Worm (Caenorhabditis elegans): ENCODE data around the gene npa-1.
"Not testable (repeated sequence)": the region's sequence is repeated elsewhere in the genome, so short reads cannot be mapped to it uniquely, and the experiment has no call there.

The npa-1 gene

ce11 chrV:7075646-7076045, at the start of gene npa-1:
npa-1 (plus strand) TSS chrV:7075787.
- TF ChIP-seq unc-62 (GFP tag; optimal IDR thresholded peaks at IDR 0.05): no peak

- no peak for TF ChIP-seq unc-62 (GFP tag; optimal IDR thresholded peaks at IDR 0.05)
Measured at ce11 chrV:7027055-7027454, 48.5 kb upstream of the npa-1 start, which contains the start of gene F20A1.6. F20A1.6 (minus strand) TSS chrV:7027155.

ce11 chrV:7036475-7036874, 39.1 kb upstream of the npa-1 start, which contains the start of gene twk-11:
twk-11 (minus strand) TSS chrV:7036575.
- TF ChIP-seq unc-62 (GFP tag; optimal IDR thresholded peaks at IDR 0.05): no peak

ce11 chrV:7046005-7046404, 29.6 kb upstream of the npa-1 start, which contains the start of gene F20A1.2:
F20A1.2 (plus strand) TSS chrV:7046305.
- no peak for TF ChIP-seq unc-62 (GFP tag; optimal IDR thresholded peaks at IDR 0.05)

- TF ChIP-seq unc-62 (GFP tag; optimal IDR thresholded peaks at IDR 0.05): no peak
Measured at ce11 chrV:7047512-7047911, 28.1 kb upstream of the npa-1 start, which contains the start of gene F20A1.8. F20A1.8 (minus strand) TSS chrV:7047612.

- no peak for TF ChIP-seq unc-62 (GFP tag; optimal IDR thresholded peaks at IDR 0.05)
Measured at ce11 chrV:7050153-7050552, 25.4 kb upstream of the npa-1 start.

- no peak for TF ChIP-seq unc-62 (GFP tag; optimal IDR thresholded peaks at IDR 0.05)
Measured at ce11 chrV:7051133-7051765, 24.3 kb upstream of the npa-1 start, which contains the start of the genes tofu-2 and spig-1. tofu-2 (minus strand) TSS chrV:7051248. spig-1 (plus strand) TSS chrV:7051715.

ce11 chrV:7053100-7053499, 22.5 kb upstream of the npa-1 start, which contains the start of gene txt-17:
txt-17 (minus strand) TSS chrV:7053200.
- no peak for TF ChIP-seq unc-62 (GFP tag; optimal IDR thresholded peaks at IDR 0.05)

- TF ChIP-seq unc-62 (GFP tag; optimal IDR thresholded peaks at IDR 0.05): no peak
Measured at ce11 chrV:7054598-7054997, 21.0 kb upstream of the npa-1 start, which contains the start of gene spig-8. spig-8 (plus strand) TSS chrV:7054898.

- not testable (repeated sequence) for TF ChIP-seq unc-62 (GFP tag; optimal IDR thresholded peaks at IDR 0.05)
Measured at ce11 chrV:7057795-7058194, 17.8 kb upstream of the npa-1 start, which contains the start of gene Y57E12AL.2. Y57E12AL.2 (plus strand) TSS chrV:7058095.

- TF ChIP-seq unc-62 (GFP tag; optimal IDR thresholded peaks at IDR 0.05): no peak
Measured at ce11 chrV:7059350-7059749, 16.2 kb upstream of the npa-1 start, which contains the start of gene mdt-6. mdt-6 (minus strand) TSS chrV:7059624.

- TF ChIP-seq unc-62 (GFP tag; optimal IDR thresholded peaks at IDR 0.05): no peak
Measured at ce11 chrV:7060396-7060795, 15.2 kb upstream of the npa-1 start, which contains the start of the genes Y57E12AL.6 and Y57E12AL.1. Y57E12AL.6 (minus strand) TSS chrV:7060470. Y57E12AL.1 (plus strand) TSS chrV:7060530.

ce11 chrV:7062790-7063189, 12.8 kb upstream of the npa-1 start, which contains the start of gene tmem-258:
tmem-258 (plus strand) TSS chrV:7063174.
- not testable (repeated sequence) for TF ChIP-seq unc-62 (GFP tag; optimal IDR thresholded peaks at IDR 0.05)

ce11 chrV:7065226-7065625, 10.4 kb upstream of the npa-1 start, which contains the start of gene Y57E12AR.1:
Y57E12AR.1 (minus strand) TSS chrV:7065326.
- TF ChIP-seq unc-62 (GFP tag; optimal IDR thresholded peaks at IDR 0.05): no peak

- no peak for TF ChIP-seq unc-62 (GFP tag; optimal IDR thresholded peaks at IDR 0.05)
Measured at ce11 chrV:7068861-7069260, 6.7 kb upstream of the npa-1 start.

- TF ChIP-seq unc-62 (GFP tag; optimal IDR thresholded peaks at IDR 0.05): no peak
Measured at ce11 chrV:7069605-7070004, 6.0 kb upstream of the npa-1 start.

- no peak for TF ChIP-seq unc-62 (GFP tag; optimal IDR thresholded peaks at IDR 0.05)
Measured at ce11 chrV:7072309-7072708, 3.3 kb upstream of the npa-1 start, which contains the start of gene F27B10.1. F27B10.1 (plus strand) TSS chrV:7072609.
